Worm (Caenorhabditis elegans): ENCODE results near the gene sul-2.
A peak's percentile ranks its signal among the peaks of the same experiment; 100 is the strongest.

The sul-2 gene

DNA sequence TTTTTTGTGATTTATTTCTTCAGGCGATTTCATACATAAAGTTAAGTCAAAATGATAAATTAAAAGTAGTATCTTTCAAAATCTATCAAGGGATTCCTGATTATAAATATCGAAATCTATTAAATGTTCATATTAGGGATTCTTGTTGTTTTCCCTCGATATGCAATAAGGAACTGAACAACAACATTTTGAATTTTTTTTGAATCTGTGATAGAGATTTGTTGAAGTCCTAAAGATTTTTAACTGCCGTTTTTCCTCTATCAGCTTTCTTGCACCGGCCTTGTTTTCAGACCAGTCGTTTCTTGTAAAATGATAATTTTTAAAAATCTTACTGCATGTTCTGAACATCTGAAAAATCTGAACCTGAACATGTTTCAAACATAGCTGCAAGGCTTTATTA, 1.8 kb upstream of the sul-2 start:
- TF ChIP-seq lin-39 (tag; optimal IDR thresholded peaks at IDR 0.05) (no peak), C16A3.4 (tag; optimal IDR thresholded peaks at IDR 0.05) (no peak), ama-1 (optimal IDR thresholded peaks at IDR 0.05) (no peak), nhr-11 (tag; optimal IDR thresholded peaks at IDR 0.05) (no peak), efl-1 (optimal IDR thresholded peaks at IDR 0.05) (no peak), efl-1 (GFP tag; optimal IDR thresholded peaks at IDR 0.05 in 1 of 2) (peak in 1 of 2 experiments; percentile 90), nhr-71 (tag; optimal IDR thresholded peaks at IDR 0.05) (no peak)

- TF ChIP-seq nhr-20 (tag; optimal IDR thresholded peaks at IDR 0.05) (no peak), alr-1 (tag; optimal IDR thresholded peaks at IDR 0.05; ENCODE audit: borderline replicate concordance) (no peak), lin-35 (GFP tag; optimal IDR thresholded peaks at IDR 0.05) (no peak), grh-1 (GFP tag; IDR thresholded peaks at IDR 0.05) (no peak), mep-1 (tag; optimal IDR thresholded peaks at IDR 0.05) (no peak), nhr-77 (tag; optimal IDR thresholded peaks at IDR 0.05) (no peak), jun-1 (tag; optimal IDR thresholded peaks at IDR 0.05) (no peak), ceh-82 (tag; optimal IDR thresholded peaks at IDR 0.05) (no peak)
These were observed 2.1 kb downstream of the sul-2 start, which contains the start of gene F20D6.6 for ce11 chrV:8159629-8160028. F20D6.6 (plus strand) TSS chrV:8159929.

DNA sequence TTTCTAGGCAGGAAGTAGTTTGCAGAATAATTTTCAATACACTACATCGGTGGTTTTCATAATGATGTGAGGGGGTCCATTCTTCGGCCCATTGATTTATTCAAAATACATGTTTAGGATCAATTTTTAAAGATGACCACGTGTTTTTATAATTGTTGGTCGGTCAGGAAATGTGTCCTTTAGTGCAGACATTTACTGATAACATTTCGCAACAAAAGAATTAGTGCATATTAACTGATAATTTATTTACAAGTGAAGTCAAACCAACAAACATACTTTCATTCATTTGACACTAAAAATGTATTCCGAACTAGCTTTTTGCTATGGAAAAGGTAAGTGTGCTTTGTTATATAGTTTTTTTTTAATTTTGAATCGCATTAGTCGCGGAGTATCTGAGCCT, 4.2 kb downstream of the sul-2 start, which contains the start of gene F20D6.5:
Gene F20D6.5, plus strand, starts transcription at position 259 of the 400 bp plus-strand sequence.
- TF ChIP-seq elt-3 (tag; optimal IDR thresholded peaks at IDR 0.05), result no peak
- TF ChIP-seq elt-2 (tag; optimal IDR thresholded peaks at IDR 0.05), result peak; percentile 54

DNA sequence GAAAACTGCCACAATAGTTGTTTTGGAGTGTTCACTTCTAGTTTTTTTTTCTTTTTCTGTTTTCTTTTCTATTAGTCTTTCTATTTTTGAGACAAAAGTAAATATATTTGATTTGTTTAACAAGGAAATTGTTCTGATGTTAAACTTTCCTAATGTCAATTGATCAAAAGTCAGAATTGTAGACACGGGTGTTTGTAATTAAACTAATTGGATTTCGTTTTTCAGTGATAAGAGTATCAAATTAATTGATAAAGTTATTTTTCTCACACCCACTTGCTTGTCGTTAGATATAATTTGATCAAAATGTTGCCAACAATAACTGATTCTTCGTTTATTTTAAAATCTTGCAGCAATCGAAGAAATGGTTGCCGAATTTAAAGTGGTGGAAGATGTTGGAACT, 5.7 kb downstream of the sul-2 start:
- TF ChIP-seq dpl-1 (GFP tag; optimal IDR thresholded peaks at IDR 0.05) (no peak), nhr-85 (tag) (peak; percentile 20), sptf-1 (tag; optimal IDR thresholded peaks at IDR 0.05) (no peak), unc-86 (tag; optimal IDR thresholded peaks at IDR 0.05) (no peak), sup-37 (GFP tag; optimal IDR thresholded peaks at IDR 0.05) (no peak), efl-1 (optimal IDR thresholded peaks at IDR 0.05) (no peak), efl-1 (GFP tag; optimal IDR thresholded peaks at IDR 0.05 in 1 of 2) (peak in 1 of 2 experiments; percentile 62), ceh-63 (GFP tag; optimal IDR thresholded peaks at IDR 0.05) (no peak), elt-2 (tag; optimal IDR thresholded peaks at IDR 0.05) (no peak), lin-35 (GFP tag; optimal IDR thresholded peaks at IDR 0.05) (no peak), nhr-47 (tag; optimal IDR thresholded peaks at IDR 0.05) (no peak), rnt-1 (tag; optimal IDR thresholded peaks at IDR 0.05) (no peak), nhr-12 (tag; optimal IDR thresholded peaks at IDR 0.05) (no peak), pax-3 (tag; optimal IDR thresholded peaks at IDR 0.05) (no peak), ces-1 (GFP tag; optimal IDR thresholded peaks at IDR 0.05) (no peak)

DNA sequence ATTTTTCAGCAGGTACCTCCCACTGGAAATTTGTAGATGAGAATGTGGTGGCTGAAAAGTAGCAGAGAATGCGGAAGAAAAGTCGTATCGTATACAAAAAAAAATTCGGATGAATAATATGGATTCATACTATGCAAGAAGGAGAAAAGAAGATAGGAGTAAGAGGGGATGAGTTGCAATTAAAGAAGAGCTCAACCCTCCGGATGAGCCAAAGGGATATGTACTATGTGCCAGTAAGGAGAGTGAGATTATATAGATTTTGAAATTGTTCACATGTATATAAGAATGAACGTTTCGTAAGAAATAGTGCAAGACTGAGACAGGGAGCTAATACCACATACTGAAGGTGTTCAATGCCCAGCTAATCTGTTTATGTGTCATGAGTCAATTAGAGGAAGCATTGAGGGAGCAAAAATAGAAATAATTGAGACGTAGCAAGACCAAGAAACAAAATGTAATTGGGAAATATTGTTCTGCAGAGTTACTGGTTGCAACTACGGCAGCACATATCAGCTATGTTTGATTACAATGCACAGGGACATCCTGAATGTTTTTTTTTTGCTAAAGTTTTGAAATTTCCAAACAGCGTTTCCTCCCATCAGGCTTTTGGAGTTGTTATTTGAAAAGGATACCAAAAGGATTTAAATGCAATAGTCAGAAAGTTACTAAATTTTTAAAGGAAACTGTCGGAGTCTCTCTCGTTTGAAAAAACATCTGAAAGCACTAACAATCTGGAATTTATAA, 10.8 kb downstream of the sul-2 start, which contains the start of gene F20D6.8:
Gene F20D6.8, minus strand, starts transcription at position 51 of the 744 bp plus-strand sequence.
- no peak for TF ChIP-seq nhr-76 (tag; optimal IDR thresholded peaks at IDR 0.05)
- no peak for TF ChIP-seq ceh-90 (tag; optimal IDR thresholded peaks at IDR 0.05)
- peak; percentile 80 for TF ChIP-seq dsc-1 (tag; optimal IDR thresholded peaks at IDR 0.05)

DNA sequence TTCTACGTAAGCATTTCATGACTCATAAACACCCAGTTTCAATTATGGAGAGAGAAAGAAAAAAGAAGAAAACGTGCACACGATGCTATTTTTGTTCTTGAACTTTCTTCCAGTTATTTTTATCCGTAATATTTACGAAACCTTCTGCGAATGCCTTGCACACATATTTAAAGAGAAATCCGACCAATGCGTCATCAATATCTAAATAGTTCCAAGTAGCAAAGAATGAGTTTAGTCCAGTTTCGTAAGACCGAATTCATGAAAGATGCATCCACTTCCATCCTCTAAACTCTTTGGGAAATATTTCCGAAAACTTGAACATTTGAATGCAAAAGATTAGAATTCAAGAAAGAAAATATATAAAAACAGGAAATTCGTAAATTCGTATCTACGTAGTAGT, 11.6 kb downstream of the sul-2 start:
- TF ChIP-seq egl-13 (tag; optimal IDR thresholded peaks at IDR 0.05) (peak; percentile 9), nhr-71 (tag; optimal IDR thresholded peaks at IDR 0.05) (peak; percentile 30), efl-3 (GFP tag; optimal IDR thresholded peaks at IDR 0.05) (no peak), C04F5.9 (tag; optimal IDR thresholded peaks at IDR 0.05) (no peak), Y116A8C.19 (tag; optimal IDR thresholded peaks at IDR 0.05; ENCODE audit: borderline replicate concordance) (no peak), nhr-76 (tag; optimal IDR thresholded peaks at IDR 0.05) (no peak), fkh-10 (GFP tag; optimal IDR thresholded peaks at IDR 0.05) (no peak), unc-86 (tag; optimal IDR thresholded peaks at IDR 0.05) (peak; percentile 63), alr-1 (tag; optimal IDR thresholded peaks at IDR 0.05; ENCODE audit: borderline replicate concordance) (no peak), nhr-77 (tag; optimal IDR thresholded peaks at IDR 0.05) (no peak), fkh-4 (tag; optimal IDR thresholded peaks at IDR 0.05; ENCODE audit: borderline replicate concordance) (peak; percentile 19), dsc-1 (tag; optimal IDR thresholded peaks at IDR 0.05) (peak; percentile 27), sptf-1 (tag; optimal IDR thresholded peaks at IDR 0.05) (no peak)

All from whole organism, L1 larva.